Worm (Caenorhabditis elegans): ENCODE results near the gene ntl-9.

ntl-9 gene

DNA sequence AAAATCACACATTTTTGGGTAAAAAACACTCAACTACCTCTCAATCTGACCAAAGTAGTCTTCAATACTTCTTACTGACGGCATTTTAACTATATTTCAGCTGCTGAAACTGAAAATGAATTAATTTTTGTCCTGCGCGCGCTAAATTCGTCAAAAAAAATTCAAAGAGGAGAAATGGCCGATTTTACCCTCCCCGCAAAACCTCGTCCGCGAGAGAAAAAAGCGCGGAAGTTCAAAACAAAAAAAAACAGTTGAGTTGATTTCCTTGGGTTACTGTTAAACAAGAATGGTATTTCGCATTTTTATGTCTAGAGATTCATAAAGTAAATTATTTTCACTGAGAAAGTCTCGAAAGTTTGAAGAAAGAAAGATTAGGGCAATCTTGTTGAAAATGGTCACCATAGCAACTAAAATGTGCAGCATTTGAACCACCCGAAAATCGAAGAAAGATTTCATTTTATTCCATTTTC, 42.5 kb downstream of the ntl-9 start, which contains the start of the genes C27F2.10 and wdr-60:
Gene C27F2.10, minus strand, starts transcription at position 109 of the 470 bp plus-strand sequence.
Gene wdr-60, plus strand, starts transcription at position 420 of the 470 bp plus-strand sequence.
- TF ChIP-seq him-1 (tag; optimal IDR thresholded peaks at IDR 0.05) = no peak
- TF ChIP-seq W03F9.2 (tag; optimal IDR thresholded peaks at IDR 0.05) = no peak
- TF ChIP-seq dao-5 (tag; optimal IDR thresholded peaks at IDR 0.05) = no peak

DNA sequence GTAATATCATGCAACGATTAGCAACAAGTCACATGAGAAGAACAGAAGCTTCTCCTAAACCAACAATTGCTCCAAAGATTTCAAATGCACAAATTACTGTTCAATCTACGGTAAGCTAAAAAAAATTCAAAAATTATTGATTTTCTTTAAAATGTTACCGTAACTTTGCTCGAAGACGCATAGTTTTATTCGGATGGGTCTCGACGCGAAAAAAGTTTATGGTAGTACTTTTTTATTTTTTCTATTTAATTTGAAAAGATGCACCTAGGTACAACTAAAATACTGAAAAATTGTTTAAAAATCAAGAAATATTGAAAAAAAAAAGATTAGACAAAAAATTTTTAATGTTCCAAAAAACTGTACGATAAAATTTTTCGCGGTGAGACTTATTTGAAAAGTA, 43.4 kb downstream of the ntl-9 start:
- no peak for TF ChIP-seq him-1 (tag; optimal IDR thresholded peaks at IDR 0.05)
- TF ChIP-seq dao-5 (tag; optimal IDR thresholded peaks at IDR 0.05) = no peak
- TF ChIP-seq W03F9.2 (tag; optimal IDR thresholded peaks at IDR 0.05) = no peak

Data from whole organism, L4/young adult.